Worm (Caenorhabditis elegans) whole organism, mixed stage, embryonic: ENCODE data around the gene spp-28.

Experiments used
- lin-32 ChIP-seq: fragments of 200-800 bp; sonication (Bioruptor generic); optimal IDR thresholded peaks from 2 replicates; lab custom pipeline; 2018; ENCODE audit warnings: mild to moderate bottlenecking, missing genetic modification characterization, missing compliant biosample characterization
- nhr-12 ChIP-seq: fragments of 150-350 bp; optimal IDR thresholded peaks from 2 replicates; lab custom pipeline; 2014; ENCODE audit warnings: missing biosample characterization, missing genetic modification characterization
- unc-62 ChIP-seq: fragments of 150-350 bp; optimal IDR thresholded peaks from 2 replicates; lab custom pipeline; 2014; ENCODE audit warnings: missing biosample characterization, missing genetic modification reagents, missing genetic modification characterization

- TF ChIP-seq nhr-12 (tag; lab: Kevin White, UChicago), result peak; percentile 99
- TF ChIP-seq lin-32 (GFP tag; lab: Kevin White, UChicago), result peak; percentile 89
- TF ChIP-seq unc-62 (GFP tag; lab: Kevin White, UChicago), result peak; percentile 7
Measured at ce11 chrIII:4170903-4171377, 19.2 kb downstream of the spp-28 start, which contains the start of the genes rnf-121 and C16C10.4.
